Worm (Caenorhabditis elegans) whole organism, L1 larva: ENCODE data around the gene gst-38.

ENCODE experiments used
- C34B4.2 ChIP-seq: sonication (generic microtip); optimal IDR thresholded peaks from 2 replicates; lab custom pipeline; 2017; ENCODE audit warnings: mild to moderate bottlenecking, missing genetic modification characterization, missing compliant biosample characterization
- Y116A8C.19 ChIP-seq: sonication (generic microtip); optimal IDR thresholded peaks from 2 replicates; lab custom pipeline; 2016; ENCODE audit warnings: missing compliant biosample characterization, missing genetic modification characterization, borderline replicate concordance
- blmp-1 ChIP-seq: fragments of 150-350 bp; optimal IDR thresholded peaks from 2 replicates; lab custom pipeline; 2014; ENCODE audit warnings: missing biosample characterization, missing genetic modification characterization
- ceh-8 ChIP-seq: fragments of 200-800 bp; sonication (Bioruptor generic); optimal IDR thresholded peaks from 2 replicates; lab custom pipeline; 2018; ENCODE audit warnings: mild to moderate bottlenecking, missing genetic modification characterization, moderate library complexity, missing compliant biosample characterization
- ceh-88 ChIP-seq: fragments of 200-800 bp; sonication (Bioruptor generic); IDR thresholded peaks from 2 replicates; pipeline ENCODE4 v1.3.6; 2022; ENCODE audit warnings: missing genetic modification characterization, missing compliant biosample characterization
- pqm-1 ChIP-seq: sonication (generic microtip); optimal IDR thresholded peaks from 3 replicates; lab custom pipeline; 2017; ENCODE audit warnings: missing biosample characterization, missing genetic modification characterization
- unc-62 ChIP-seq: fragments of 150-350 bp; optimal IDR thresholded peaks from 2 replicates; lab custom pipeline; 2014; ENCODE audit warnings: missing biosample characterization, missing genetic modification reagents, missing genetic modification characterization
- ztf-4 ChIP-seq: fragments of 150-350 bp; optimal IDR thresholded peaks from 2 replicates; lab custom pipeline; 2014; ENCODE audit warnings: missing biosample characterization, missing genetic modification characterization

DNA sequence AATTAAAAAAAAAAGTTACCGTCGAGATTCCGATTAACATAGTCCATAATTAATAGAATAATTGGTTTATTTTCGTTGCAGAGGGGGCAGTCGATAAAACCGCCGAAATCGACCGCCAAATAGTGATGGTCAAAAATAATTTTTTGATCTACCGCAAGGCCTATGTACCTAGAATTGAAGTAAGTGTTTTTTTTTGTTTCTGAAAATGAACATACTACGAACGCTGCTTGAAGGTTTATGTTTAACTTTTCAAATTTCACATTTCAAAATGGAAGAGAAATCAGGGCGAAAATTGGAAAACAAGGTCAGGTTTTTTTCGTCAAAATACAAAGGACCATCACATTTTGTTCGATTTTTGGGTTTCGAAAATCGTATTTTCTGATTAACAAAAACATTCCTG is 12.5 kb upstream of the gst-38 start, which contains the start of gene pzf-1:
- no peak for TF ChIP-seq Y116A8C.19
- TF ChIP-seq C34B4.2, result no peak
- TF ChIP-seq pqm-1, result no peak
- no peak for TF ChIP-seq ztf-4 (tag; lab: Kevin White, UChicago)
- no peak for TF ChIP-seq ceh-8 (GFP tag; lab: Kevin White, UChicago)
- no peak for TF ChIP-seq blmp-1 (tag; lab: Kevin White, UChicago)
- no peak for TF ChIP-seq unc-62 (GFP tag; lab: Kevin White, UChicago)
- no peak for TF ChIP-seq ceh-88 (GFP tag; lab: Robert Waterston, UW)
